Fruit fly (Drosophila melanogaster) whole organism, embryonic: Measurements from ENCODE around the gene DopEcR.

Experiments
- CG10147 ChIP-seq: fragments of 200-800 bp; sonication (Bioruptor generic); optimal IDR thresholded peaks from 2 replicates; lab custom pipeline; 2019; ENCODE audit warnings: missing biosample characterization, mild to moderate bottlenecking, missing genetic modification characterization, moderate library complexity
- CG10462 ChIP-seq: fragments of 200-800 bp; sonication (Bioruptor generic); optimal IDR thresholded peaks from 2 replicates; lab custom pipeline; 2016; ENCODE audit warnings: missing biosample characterization, missing genetic modification characterization
- CG12155 ChIP-seq: fragments of 200-800 bp; sonication (Bioruptor generic); optimal IDR thresholded peaks from 3 replicates; lab custom pipeline; 2016; ENCODE audit warnings: missing biosample characterization, missing genetic modification characterization
- CG12744 ChIP-seq: fragments of 200-800 bp; sonication (Bioruptor generic); optimal IDR thresholded peaks from 2 replicates; lab custom pipeline; 2016; ENCODE audit warnings: missing biosample characterization, missing genetic modification characterization
- CG12769 ChIP-seq: fragments of 200-800 bp; sonication (Bioruptor generic); optimal IDR thresholded peaks from 2 replicates; lab custom pipeline; 2019; ENCODE audit warnings: missing biosample characterization, mild to moderate bottlenecking, missing genetic modification characterization, moderate library complexity
- CG17612 ChIP-seq: fragments of 200-800 bp; sonication (Bioruptor generic); IDR thresholded peaks from 2 replicates; pipeline ENCODE4 v1.3.6; 2022; ENCODE audit warnings: missing biosample characterization, missing genetic modification characterization
- CG18599 ChIP-seq: fragments of 200-800 bp; sonication (Bioruptor generic); optimal IDR thresholded peaks from 3 replicates; lab custom pipeline; 2017; ENCODE audit warnings: missing biosample characterization, missing genetic modification characterization, mild to moderate bottlenecking, moderate library complexity, missing genetic modification reagents
- CG3281 ChIP-seq: fragments of 200-800 bp; sonication (Bioruptor generic); optimal IDR thresholded peaks from 3 replicates; lab custom pipeline; 2017; ENCODE audit warnings: missing biosample characterization, mild to moderate bottlenecking, missing genetic modification characterization
- CG34224 ChIP-seq: fragments of 200-800 bp; sonication (Bioruptor generic); IDR thresholded peaks from 3 replicates; pipeline ENCODE4 v1.3.6; 2022; ENCODE audit warnings: missing biosample characterization, missing genetic modification characterization; ENCODE audit not compliant: partially characterized antibody
- CG3995 ChIP-seq: fragments of 200-800 bp; sonication (Bioruptor generic); optimal IDR thresholded peaks from 3 replicates; lab custom pipeline; 2016; ENCODE audit warnings: missing biosample characterization, missing genetic modification characterization
- CG5180 ChIP-seq: fragments of 200-800 bp; sonication (Bioruptor generic); optimal IDR thresholded peaks from 3 replicates; lab custom pipeline; 2017; ENCODE audit warnings: missing biosample characterization, missing genetic modification characterization, mild to moderate bottlenecking, moderate library complexity, missing genetic modification reagents
- CG5953 ChIP-seq: fragments of 200-800 bp; sonication (Bioruptor generic); IDR thresholded peaks from 2 replicates; pipeline ENCODE4 v1.3.6; 2022; ENCODE audit warnings: missing biosample characterization, missing genetic modification characterization
- CG6254 ChIP-seq: fragments of 200-800 bp; sonication (Bioruptor generic); optimal IDR thresholded peaks from 3 replicates; lab custom pipeline; 2017; ENCODE audit warnings: mild to moderate bottlenecking, missing biosample characterization, missing genetic modification reagents, missing genetic modification characterization
- CG6765 ChIP-seq: fragments of 200-800 bp; sonication (Bioruptor generic); optimal IDR thresholded peaks from 3 replicates; lab custom pipeline; 2017; ENCODE audit warnings: missing biosample characterization, mild to moderate bottlenecking, missing genetic modification characterization
- CG6791 ChIP-seq: fragments of 200-800 bp; sonication (Bioruptor generic); IDR thresholded peaks from 3 replicates; pipeline ENCODE4 v1.3.6; 2022; ENCODE audit warnings: missing biosample characterization, missing genetic modification characterization; ENCODE audit not compliant: partially characterized antibody
- CG7556 ChIP-seq: fragments of 200-800 bp; sonication (Bioruptor generic); optimal IDR thresholded peaks from 2 replicates; lab custom pipeline; 2017; ENCODE audit warnings: missing biosample characterization, mild to moderate bottlenecking, missing genetic modification characterization
- CG8290 ChIP-seq, 3 experiments: fragments of 200-800 bp; sonication (Bioruptor generic); optimal IDR thresholded peaks; 2 replicates each; lab custom pipeline; 2016 to 2019; ENCODE audit warnings: missing biosample characterization in 3 of 3, missing genetic modification characterization in 3 of 3, mild to moderate bottlenecking in 2 of 3, moderate library complexity in 1 of 3
- Dip3 ChIP-seq: fragments of 200-800 bp; sonication (Bioruptor generic); optimal IDR thresholded peaks from 3 replicates; lab custom pipeline; 2016; ENCODE audit warnings: missing biosample characterization, missing genetic modification characterization
- Dp ChIP-seq: fragments of 200-800 bp; sonication (Bioruptor generic); optimal IDR thresholded peaks from 2 replicates; lab custom pipeline; 2018; ENCODE audit warnings: missing biosample characterization, mild to moderate bottlenecking, missing genetic modification characterization, moderate library complexity
- Drgx ChIP-seq: fragments of 200-800 bp; sonication (Bioruptor generic); IDR thresholded peaks from 2 replicates; pipeline ENCODE4 v1.3.6; 2022; ENCODE audit warnings: missing biosample characterization, missing genetic modification characterization
- E2f2 ChIP-seq: fragments of 200-800 bp; sonication (Bioruptor generic); IDR thresholded peaks from 2 replicates; pipeline ENCODE4 v1.3.6; 2022; ENCODE audit warnings: missing biosample characterization, missing genetic modification characterization
- Hand ChIP-seq: fragments of 200-800 bp; sonication (Bioruptor generic); optimal IDR thresholded peaks from 2 replicates; lab custom pipeline; 2017; ENCODE audit warnings: mild to moderate bottlenecking, missing biosample characterization, missing genetic modification reagents, missing genetic modification characterization
- Trl ChIP-seq, 3 experiments: fragments of >200 bp in 2 of 3; fragments of 200-800 bp in 1 of 3; sonication (Bioruptor generic) in 1 of 3; optimal IDR thresholded peaks; 2 replicates in 1 of 3; 3 replicates in 2 of 3; lab custom pipeline; 2016 to 2017; ENCODE audit warnings: missing biosample characterization in 1 of 3, missing genetic modification characterization in 1 of 3
- YL-1 ChIP-seq: fragments of 200-800 bp; sonication (Bioruptor generic); optimal IDR thresholded peaks from 3 replicates; lab custom pipeline; 2017; ENCODE audit warnings: missing biosample characterization, mild to moderate bottlenecking, missing genetic modification characterization
- abd-A ChIP-seq: fragments of 200-800 bp; sonication (Bioruptor generic); optimal IDR thresholded peaks from 3 replicates; lab custom pipeline; 2019; ENCODE audit warnings: missing biosample characterization, mild to moderate bottlenecking, missing genetic modification characterization, moderate library complexity
- bowl ChIP-seq: fragments of 200-800 bp; sonication (Bioruptor generic); IDR thresholded peaks from 2 replicates; pipeline ENCODE4 v1.3.6; 2022; ENCODE audit warnings: missing biosample characterization, missing genetic modification characterization
- bsh ChIP-seq, 2 experiments: fragments of 200-800 bp; sonication (Bioruptor generic); optimal IDR thresholded peaks; 2 replicates each; lab custom pipeline; 2017 to 2018; ENCODE audit warnings: mild to moderate bottlenecking in 2 of 2, missing biosample characterization in 2 of 2, missing genetic modification characterization in 2 of 2, moderate library complexity in 1 of 2
- cg ChIP-seq: fragments of 200-800 bp; sonication (Bioruptor generic); optimal IDR thresholded peaks from 3 replicates; lab custom pipeline; 2019; ENCODE audit warnings: missing biosample characterization, mild to moderate bottlenecking, missing genetic modification characterization, moderate library complexity
- chif ChIP-seq, 2 experiments: fragments of 200-800 bp; sonication (Bioruptor generic); optimal IDR thresholded peaks; 3 replicates each; lab custom pipeline; 2016; ENCODE audit warnings: missing biosample characterization in 2 of 2, missing genetic modification characterization in 2 of 2
- chinmo ChIP-seq: fragments of 200-800 bp; sonication (Bioruptor generic); IDR thresholded peaks from 4 replicates; pipeline ENCODE4 v1.3.6; 2022; ENCODE audit warnings: missing biosample characterization, missing genetic modification characterization; ENCODE audit not compliant: partially characterized antibody
- da ChIP-seq: fragments of 200-800 bp; sonication (Bioruptor generic); optimal IDR thresholded peaks from 2 replicates; lab custom pipeline; 2016; ENCODE audit warnings: missing biosample characterization, missing genetic modification characterization
- disco-r ChIP-seq: fragments of 200-800 bp; sonication (Bioruptor generic); optimal IDR thresholded peaks from 2 replicates; lab custom pipeline; 2016; ENCODE audit warnings: missing biosample characterization, missing genetic modification characterization
- eve ChIP-seq, 2 experiments: fragments of >200 bp; optimal IDR thresholded peaks; 2 replicates each; lab custom pipeline; 2017; ENCODE audit warnings: missing biosample characterization in 2 of 2, missing genetic modification characterization in 2 of 2
- ewg ChIP-seq: fragments of 200-800 bp; sonication (Bioruptor generic); optimal IDR thresholded peaks from 3 replicates; lab custom pipeline; 2017; ENCODE audit warnings: mild to moderate bottlenecking, missing biosample characterization, missing genetic modification reagents, missing genetic modification characterization
- lov ChIP-seq, 2 experiments: fragments of 200-800 bp in 1 of 2; fragments of >200 bp in 1 of 2; sonication (Bioruptor generic) in 1 of 2; IDR thresholded peaks in 1 of 2; optimal IDR thresholded peaks in 1 of 2; 2 replicates in 1 of 2; 3 replicates in 1 of 2; pipeline versions ENCODE4 v1.3.6 to Lab custom; 2017 to 2022; ENCODE audit warnings: missing biosample characterization in 1 of 2, missing genetic modification characterization in 1 of 2
- onecut ChIP-seq: fragments of 200-800 bp; sonication (Bioruptor generic); IDR thresholded peaks from 2 replicates; pipeline ENCODE4 v1.3.6; 2022; ENCODE audit warnings: missing biosample characterization, missing genetic modification characterization
- org-1 ChIP-seq: fragments of 200-800 bp; sonication (Bioruptor generic); optimal IDR thresholded peaks from 2 replicates; lab custom pipeline; 2017; ENCODE audit warnings: missing biosample characterization, missing genetic modification characterization
- pzg ChIP-seq: fragments of 200-800 bp; sonication (Bioruptor generic); optimal IDR thresholded peaks from 3 replicates; lab custom pipeline; 2018; ENCODE audit warnings: missing biosample characterization, mild to moderate bottlenecking, missing genetic modification characterization, moderate library complexity
- rib ChIP-seq: fragments of 200-800 bp; sonication (Bioruptor generic); IDR thresholded peaks from 2 replicates; pipeline ENCODE4 v1.3.6; 2022; ENCODE audit warnings: missing biosample characterization, missing genetic modification characterization
- ro ChIP-seq: fragments of 200-800 bp; sonication (Bioruptor generic); IDR thresholded peaks from 2 replicates; pipeline ENCODE4 v1.3.6; 2022; ENCODE audit warnings: missing biosample characterization, missing genetic modification characterization
- tap ChIP-seq: fragments of 200-800 bp; optimal IDR thresholded peaks from 3 replicates; lab custom pipeline; 2019; ENCODE audit warnings: missing biosample characterization, mild to moderate bottlenecking, missing genetic modification characterization, moderate library complexity
- trem ChIP-seq: fragments of 200-800 bp; optimal IDR thresholded peaks from 3 replicates; lab custom pipeline; 2019; ENCODE audit warnings: missing biosample characterization, mild to moderate bottlenecking, missing genetic modification characterization, moderate library complexity
- yki ChIP-seq: fragments of >200 bp; optimal IDR thresholded peaks from 3 replicates; lab custom pipeline; 2018
- zen ChIP-seq: fragments of 200-800 bp; sonication (Bioruptor generic); optimal IDR thresholded peaks from 3 replicates; lab custom pipeline; 2018; ENCODE audit warnings: missing biosample characterization, mild to moderate bottlenecking, missing genetic modification characterization, moderate library complexity

The DopEcR gene

dm6 chr3L:4411025-4411873 lies 31.1 kb upstream of the DopEcR start (continued):
- TF ChIP-seq cg (GFP tag; lab: Kevin White, UChicago) (no peak), ro (GFP tag; lab: Robert Waterston, UW) (no peak), CG12769 (no peak), bsh (GFP tag; optimal IDR thresholded peaks at IDR 0.05; lab: Kevin White, UChicago) (no peak), Drgx (no peak), disco-r (GFP tag; lab: Kevin White, UChicago) (no peak), chif (GFP tag; optimal IDR thresholded peaks at IDR 0.05; lab: Kevin White, UChicago) (no peak), rib (GFP tag; lab: Robert Waterston, UW) (no peak), CG5953 (GFP tag; lab: Robert Waterston, UW) (no peak), CG34224 (GFP tag; lab: Robert Waterston, UW) (no peak), CG12155 (no peak), CG3995 (GFP tag; lab: Kevin White, UChicago) (no peak), trem (tag; lab: Kevin White, UChicago) (no peak), da (GFP tag; lab: Kevin White, UChicago) (no peak), CG6765 (no peak), CG18599 (no peak), CG6791 (no peak)

- no peak for TF ChIP-seq lov (optimal IDR thresholded peaks at IDR 0.05; lab: Kevin White, UChicago)
- no peak for TF ChIP-seq lov (GFP tag; IDR thresholded peaks at IDR 0.05; lab: Robert Waterston, UW)
- no peak for TF ChIP-seq org-1 (GFP tag; lab: Kevin White, UChicago)
- no peak for TF ChIP-seq E2f2
- peak; percentile 98 for TF ChIP-seq CG8290 (GFP tag; optimal IDR thresholded peaks at IDR 0.05; lab: Kevin White, UChicago)
- peak; percentile 48 to 96 for TF ChIP-seq CG8290 (tag; optimal IDR thresholded peaks at IDR 0.05; lab: Kevin White, UChicago)
- TF ChIP-seq chinmo, result peak; percentile 48; the same call in 1 of the 4 replicates
- TF ChIP-seq abd-A (tag; lab: Kevin White, UChicago), result peak; percentile 63
- no peak for TF ChIP-seq pzg (GFP tag; lab: Kevin White, UChicago)
- no peak for TF ChIP-seq Dip3 (GFP tag; lab: Kevin White, UChicago)
- TF ChIP-seq Trl (optimal IDR thresholded peaks at IDR 0.05; lab: Kevin White, UChicago), result peak; percentile 55 to 69
- no peak for TF ChIP-seq Trl (GFP tag; optimal IDR thresholded peaks at IDR 0.05; lab: Kevin White, UChicago)
- peak; percentile 1 for TF ChIP-seq Hand (GFP tag; lab: Kevin White, UChicago)
- no peak for TF ChIP-seq CG3281 (GFP tag; lab: Kevin White, UChicago)
- no peak for TF ChIP-seq CG10462 (GFP tag; lab: Kevin White, UChicago)
- no peak for TF ChIP-seq CG12744 (GFP tag; lab: Kevin White, UChicago)
- peak in 1 of 2 experiments; percentile 26 for TF ChIP-seq eve (GFP tag; optimal IDR thresholded peaks at IDR 0.05; lab: Kevin White, UChicago)
- TF ChIP-seq ewg (GFP tag; lab: Kevin White, UChicago), result peak; percentile 63
- peak; percentile 36 for TF ChIP-seq onecut (GFP tag; lab: Robert Waterston, UW)
- TF ChIP-seq CG17612 (GFP tag; lab: Robert Waterston, UW), result peak; percentile 99
- TF ChIP-seq tap (tag; lab: Kevin White, UChicago), result no peak
- peak; percentile 24 for TF ChIP-seq CG6254
- no peak for TF ChIP-seq CG5180 (GFP tag; lab: Kevin White, UChicago)
- no peak for TF ChIP-seq YL-1
- TF ChIP-seq zen, result peak; percentile 40
- TF ChIP-seq yki (lab: Kevin White, UChicago), result no peak
- no peak for TF ChIP-seq CG10147
- no peak for TF ChIP-seq bowl (GFP tag; lab: Robert Waterston, UW)
- TF ChIP-seq Dp, result no peak
- TF ChIP-seq CG7556 (GFP tag; lab: Kevin White, UChicago), result no peak
Observed at dm6 chr3L:4409898-4410629, 29.9 kb upstream of the DopEcR start.
